Worm (Caenorhabditis elegans) whole organism, young adult: Measurements from ENCODE around the gene mua-3.

Experiments
- B0019.2 ChIP-seq: fragments of 200-800 bp; sonication (Bioruptor generic); conservative IDR thresholded peaks from 2 replicates; pipeline ENCODE4 v1.3.6; 2022; ENCODE audit warnings: missing genetic modification reagents, missing genetic modification characterization, missing compliant biosample characterization
- B0336.3 ChIP-seq: fragments of 200-800 bp; sonication (Bioruptor generic); IDR thresholded peaks from 2 replicates; pipeline ENCODE4 v1.3.6; 2022; ENCODE audit warnings: missing genetic modification characterization, missing compliant biosample characterization
- F22D6.2 ChIP-seq: sonication (generic microtip); optimal IDR thresholded peaks from 2 replicates; lab custom pipeline; 2016; ENCODE audit warnings: mild to moderate bottlenecking, missing genetic modification characterization, missing compliant biosample characterization
- F57A8.1 ChIP-seq: fragments of 200-800 bp; sonication (Bioruptor generic); optimal IDR thresholded peaks from 2 replicates; lab custom pipeline; 2018; ENCODE audit warnings: mild to moderate bottlenecking, missing genetic modification characterization, moderate library complexity, missing compliant biosample characterization
- Y56A3A.18 ChIP-seq: fragments of 200-800 bp; sonication (Bioruptor generic); IDR thresholded peaks from 2 replicates; pipeline ENCODE4 v1.3.6; 2022; ENCODE audit warnings: missing genetic modification reagents, missing genetic modification characterization, missing compliant biosample characterization
- atf-7 ChIP-seq: sonication (generic microtip); optimal IDR thresholded peaks from 2 replicates; lab custom pipeline; 2017; ENCODE audit warnings: mild to moderate bottlenecking, missing genetic modification characterization, missing compliant biosample characterization
- attf-3 ChIP-seq: fragments of 200-800 bp; sonication (Bioruptor generic); conservative IDR thresholded peaks from 2 replicates; pipeline ENCODE4 v1.3.6; 2022; ENCODE audit warnings: missing genetic modification reagents, missing genetic modification characterization, missing compliant biosample characterization
- bed-1 ChIP-seq: fragments of 200-800 bp; sonication (Bioruptor generic); IDR thresholded peaks from 2 replicates; pipeline ENCODE4 v1.3.6; 2022; ENCODE audit warnings: missing genetic modification reagents, missing genetic modification characterization, missing compliant biosample characterization
- cebp-1 ChIP-seq, 2 experiments: fragments of 200-800 bp in 1 of 2; sonication (Bioruptor generic) in 1 of 2; sonication (generic microtip) in 1 of 2; IDR thresholded peaks in 1 of 2; optimal IDR thresholded peaks in 1 of 2; 2 replicates each; pipeline versions ENCODE4 v1.3.6 to Lab custom; 2017 to 2022; ENCODE audit warnings: missing compliant biosample characterization in 2 of 2, missing genetic modification characterization in 2 of 2, mild to moderate bottlenecking in 1 of 2, missing genetic modification reagents in 1 of 2, moderate library complexity in 1 of 2
- ceh-100 ChIP-seq: fragments of 200-800 bp; sonication (Bioruptor generic); IDR thresholded peaks from 2 replicates; pipeline ENCODE4 v1.3.6; 2022; ENCODE audit warnings: missing genetic modification reagents, missing genetic modification characterization, missing compliant biosample characterization
- ceh-27 ChIP-seq: fragments of 200-800 bp; sonication (Bioruptor generic); optimal IDR thresholded peaks from 2 replicates; lab custom pipeline; 2018; ENCODE audit warnings: mild to moderate bottlenecking, missing genetic modification characterization, moderate library complexity, missing compliant biosample characterization
- ceh-40 ChIP-seq: fragments of 200-800 bp; sonication (Bioruptor generic); IDR thresholded peaks from 2 replicates; pipeline ENCODE4 v1.3.6; 2022; ENCODE audit warnings: missing genetic modification characterization, missing compliant biosample characterization
- ceh-79 ChIP-seq: sonication (generic microtip); optimal IDR thresholded peaks from 2 replicates; lab custom pipeline; 2017; ENCODE audit warnings: mild to moderate bottlenecking, missing genetic modification characterization, missing compliant biosample characterization
- chd-7 ChIP-seq: sonication (generic microtip); optimal IDR thresholded peaks from 2 replicates; lab custom pipeline; 2016; ENCODE audit warnings: mild to moderate bottlenecking, missing genetic modification characterization, moderate library complexity, missing compliant biosample characterization
- die-1 ChIP-seq: sonication (generic microtip); optimal IDR thresholded peaks from 2 replicates; lab custom pipeline; 2016; ENCODE audit warnings: missing genotype, mild to moderate bottlenecking, missing genetic modification characterization, missing compliant biosample characterization
- dox-1 ChIP-seq: fragments of 200-800 bp; sonication (Bioruptor generic); IDR thresholded peaks from 2 replicates; pipeline ENCODE4 v1.3.6; 2022; ENCODE audit warnings: missing genetic modification reagents, missing genetic modification characterization, missing compliant biosample characterization
- dpl-1 ChIP-seq: fragments of 150-350 bp; optimal IDR thresholded peaks from 2 replicates; lab custom pipeline; 2014; ENCODE audit warnings: missing biosample characterization, missing genetic modification reagents, missing genetic modification characterization
- egl-44 ChIP-seq: fragments of 200-800 bp; sonication (Bioruptor generic); IDR thresholded peaks from 2 replicates; pipeline ENCODE4 v1.3.6; 2022; ENCODE audit warnings: missing genetic modification reagents, missing genetic modification characterization, missing compliant biosample characterization
- egrh-3 ChIP-seq: fragments of 200-800 bp; sonication (Bioruptor generic); IDR thresholded peaks from 2 replicates; pipeline ENCODE4 v1.3.6; 2022; ENCODE audit warnings: missing genetic modification reagents, missing genetic modification characterization, missing compliant biosample characterization
- ekl-4 ChIP-seq: fragments of 200-800 bp; sonication (Bioruptor generic); IDR thresholded peaks from 2 replicates; pipeline ENCODE4 v1.3.6; 2022; ENCODE audit warnings: missing genetic modification reagents, missing genetic modification characterization, missing compliant biosample characterization
- ets-4 ChIP-seq: fragments of 200-800 bp; sonication (Bioruptor generic); optimal IDR thresholded peaks from 2 replicates; lab custom pipeline; 2018; ENCODE audit warnings: mild to moderate bottlenecking, missing genetic modification characterization, missing compliant biosample characterization
- gei-17 ChIP-seq: fragments of 200-800 bp; sonication (Bioruptor generic); optimal IDR thresholded peaks from 2 replicates; lab custom pipeline; 2018; ENCODE audit warnings: mild to moderate bottlenecking, missing genetic modification characterization, missing compliant biosample characterization
- hlh-26 ChIP-seq: fragments of 200-800 bp; sonication (Bioruptor generic); conservative IDR thresholded peaks from 2 replicates; pipeline ENCODE4 v1.3.6; 2022; ENCODE audit warnings: missing genetic modification reagents, missing genetic modification characterization, missing compliant biosample characterization
- hsf-1 ChIP-seq: fragments of 200-800 bp; sonication (Bioruptor generic); IDR thresholded peaks from 2 replicates; pipeline ENCODE4 v1.3.6; 2022; ENCODE audit warnings: missing genetic modification reagents, missing genetic modification characterization, missing compliant biosample characterization
- let-526 ChIP-seq: fragments of 200-800 bp; sonication (Bioruptor generic); IDR thresholded peaks from 2 replicates; pipeline ENCODE4 v1.3.6; 2022; ENCODE audit warnings: missing genetic modification reagents, missing genetic modification characterization, missing compliant biosample characterization
- let-607 ChIP-seq, 2 experiments: fragments of 200-800 bp in 1 of 2; sonication (Bioruptor generic) in 1 of 2; sonication (generic microtip) in 1 of 2; optimal IDR thresholded peaks; 2 replicates each; lab custom pipeline; 2016 to 2018; ENCODE audit warnings: mild to moderate bottlenecking in 2 of 2, missing compliant biosample characterization in 2 of 2, missing genetic modification characterization in 2 of 2, moderate library complexity in 2 of 2, missing genotype in 1 of 2
- lin-35 ChIP-seq, 3 experiments: fragments of 150-350 bp in 2 of 3; sonication (generic microtip) in 1 of 3; optimal IDR thresholded peaks; 2 replicates each; lab custom pipeline; 2014 to 2018; ENCODE audit warnings: missing biosample characterization in 3 of 3, missing genetic modification characterization in 3 of 3, missing genetic modification reagents in 3 of 3
- lin-54 ChIP-seq: fragments of 200-800 bp; sonication (Bioruptor generic); optimal IDR thresholded peaks from 2 replicates; lab custom pipeline; 2018; ENCODE audit warnings: mild to moderate bottlenecking, missing genetic modification characterization, missing compliant biosample characterization
- lir-1 ChIP-seq: fragments of 200-800 bp; sonication (Bioruptor generic); conservative IDR thresholded peaks from 2 replicates; pipeline ENCODE4 v1.3.6; 2022; ENCODE audit warnings: missing genetic modification reagents, missing genetic modification characterization, missing compliant biosample characterization
- lsl-1 ChIP-seq: fragments of 200-800 bp; sonication (Bioruptor generic); optimal IDR thresholded peaks from 2 replicates; lab custom pipeline; 2018; ENCODE audit warnings: mild to moderate bottlenecking, missing genetic modification characterization, moderate library complexity, missing compliant biosample characterization
- madf-3 ChIP-seq: fragments of 200-800 bp; sonication (Bioruptor generic); IDR thresholded peaks from 2 replicates; pipeline ENCODE4 v1.3.6; 2022; ENCODE audit warnings: missing genetic modification reagents, missing genetic modification characterization, missing compliant biosample characterization
- mcd-1 ChIP-seq: fragments of 200-800 bp; sonication (Bioruptor generic); IDR thresholded peaks from 2 replicates; pipeline ENCODE4 v1.3.6; 2022; ENCODE audit warnings: missing genetic modification reagents, missing genetic modification characterization, missing compliant biosample characterization
- nfya-2 ChIP-seq: fragments of 200-800 bp; sonication (Bioruptor generic); IDR thresholded peaks from 2 replicates; pipeline ENCODE4 v1.3.6; 2022; ENCODE audit warnings: missing genetic modification reagents, missing genetic modification characterization, missing compliant biosample characterization
- nhr-80 ChIP-seq: sonication (generic microtip); optimal IDR thresholded peaks from 2 replicates; lab custom pipeline; 2016; ENCODE audit warnings: missing genetic modification characterization, missing compliant biosample characterization
- pbrm-1 ChIP-seq: fragments of 200-800 bp; sonication (Bioruptor generic); IDR thresholded peaks from 2 replicates; pipeline ENCODE4 v1.3.6; 2022; ENCODE audit warnings: missing genetic modification reagents, missing genetic modification characterization, missing compliant biosample characterization
- sdz-38 ChIP-seq: sonication (generic microtip); optimal IDR thresholded peaks from 2 replicates; lab custom pipeline; 2016; ENCODE audit warnings: missing genotype, missing genetic modification characterization, missing compliant biosample characterization
- snpc-1.1 ChIP-seq: sonication (generic microtip); optimal IDR thresholded peaks from 2 replicates; lab custom pipeline; 2017; ENCODE audit warnings: missing genetic modification characterization, mild to moderate bottlenecking, missing compliant biosample characterization, antibody characterized with exemption, moderate library complexity, missing genotype, missing genetic modification reagents; ENCODE audit not compliant: insufficient read depth
- snpc-3.4 ChIP-seq: sonication (generic microtip); optimal IDR thresholded peaks from 2 replicates; lab custom pipeline; 2017; ENCODE audit warnings: missing genetic modification characterization, mild to moderate bottlenecking, missing compliant biosample characterization, antibody characterized with exemption, moderate library complexity, missing genotype, missing genetic modification reagents
- snpc-4 ChIP-seq, 5 experiments: fragments of 150-350 bp in 1 of 5; sonication (generic microtip) in 4 of 5; optimal IDR thresholded peaks; 2 replicates each; lab custom pipeline; 2014 to 2018; ENCODE audit warnings: missing genetic modification characterization in 5 of 5, missing biosample characterization in 3 of 5, antibody characterized with exemption in 2 of 5, mild to moderate bottlenecking in 2 of 5, missing compliant biosample characterization in 2 of 5, missing genotype in 2 of 5, moderate library complexity in 2 of 5, missing genetic modification reagents in 1 of 5
- somi-1 ChIP-seq: fragments of 200-800 bp; sonication (Bioruptor generic); optimal IDR thresholded peaks from 2 replicates; lab custom pipeline; 2018; ENCODE audit warnings: mild to moderate bottlenecking, missing genetic modification characterization, missing compliant biosample characterization
- sptf-2 ChIP-seq: fragments of 200-800 bp; sonication (Bioruptor generic); optimal IDR thresholded peaks from 2 replicates; lab custom pipeline; 2018; ENCODE audit warnings: mild to moderate bottlenecking, missing genetic modification characterization, missing compliant biosample characterization
- tlf-1 ChIP-seq: fragments of 200-800 bp; sonication (Bioruptor generic); optimal IDR thresholded peaks from 2 replicates; lab custom pipeline; 2018; ENCODE audit warnings: mild to moderate bottlenecking, missing genetic modification characterization, missing compliant biosample characterization
- xnd-1 ChIP-seq: sonication (generic microtip); optimal IDR thresholded peaks from 2 replicates; lab custom pipeline; 2016; ENCODE audit warnings: missing genotype, missing genetic modification reagents, missing genetic modification characterization, missing compliant biosample characterization
- zfh-2 ChIP-seq: fragments of 200-800 bp; sonication (Bioruptor generic); conservative IDR thresholded peaks from 2 replicates; pipeline ENCODE4 v1.3.6; 2022; ENCODE audit warnings: missing genetic modification reagents, missing genetic modification characterization, missing compliant biosample characterization
- ztf-22 ChIP-seq: fragments of 200-800 bp; sonication (Bioruptor generic); optimal IDR thresholded peaks from 2 replicates; lab custom pipeline; 2018; ENCODE audit warnings: mild to moderate bottlenecking, missing genetic modification characterization, moderate library complexity, missing compliant biosample characterization
- ztf-3 ChIP-seq: fragments of 200-800 bp; sonication (Bioruptor generic); optimal IDR thresholded peaks from 2 replicates; lab custom pipeline; 2018; ENCODE audit warnings: mild to moderate bottlenecking, missing genetic modification characterization, missing compliant biosample characterization

The mua-3 gene

DNA sequence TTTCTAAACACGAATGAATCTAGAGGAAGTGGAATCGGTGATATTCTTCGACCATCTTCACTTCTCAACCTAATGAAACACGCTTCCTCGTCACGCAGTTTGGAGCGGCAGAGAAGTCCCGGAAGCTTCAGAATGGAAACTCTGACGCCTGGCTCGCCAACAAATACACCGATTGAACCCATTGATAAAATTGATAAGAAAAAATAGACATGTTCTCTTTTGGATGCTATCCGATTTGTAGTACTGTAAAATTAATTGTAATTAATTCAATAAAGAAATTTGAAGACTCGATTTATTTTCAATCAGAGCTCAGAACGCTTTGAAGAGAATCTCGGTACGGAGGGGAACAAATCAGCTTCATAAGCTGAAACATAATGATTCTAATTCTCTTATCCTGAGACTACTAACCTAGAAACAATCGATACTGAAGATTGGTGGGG is 54.1 kb downstream of the mua-3 start (continued):
- no peak for TF ChIP-seq bed-1 (GFP tag; lab: Robert Waterston, UW)
- no peak for TF ChIP-seq sptf-2 (GFP tag; lab: Kevin White, UChicago)
- TF ChIP-seq snpc-4 (GFP tag; optimal IDR thresholded peaks at IDR 0.05; lab: Kevin White, UChicago) = no peak
- peak in 3 of 4 experiments; percentile 1 to 54 (median 52) for TF ChIP-seq snpc-4 (tag; optimal IDR thresholded peaks at IDR 0.05; lab: Kevin White, UChicago)
- peak; percentile 77 for TF ChIP-seq ztf-22
- TF ChIP-seq somi-1 (GFP tag; lab: Kevin White, UChicago) = peak; percentile 73
- peak; percentile 44 for TF ChIP-seq ceh-79 (tag; lab: Kevin White, UChicago)
- TF ChIP-seq ceh-27 = no peak
- peak; percentile 96 for TF ChIP-seq B0336.3 (GFP tag; lab: Robert Waterston, UW)
- peak; percentile 53 for TF ChIP-seq F22D6.2
- TF ChIP-seq lin-35 (GFP tag; optimal IDR thresholded peaks at IDR 0.05; lab: Kevin White, UChicago) = peak in 1 of 3 experiments; percentile 71
- TF ChIP-seq dox-1 = peak; percentile 72
- peak; percentile 54 for TF ChIP-seq nhr-80 (tag; lab: Kevin White, UChicago)
- no peak for TF ChIP-seq xnd-1 (tag; lab: Kevin White, UChicago)
- TF ChIP-seq die-1 (tag; lab: Kevin White, UChicago) = peak; percentile 2
- peak; percentile 73 for TF ChIP-seq lin-54 (GFP tag; lab: Kevin White, UChicago)
- TF ChIP-seq F57A8.1 (GFP tag; lab: Kevin White, UChicago) = peak; percentile 11
- TF ChIP-seq ztf-3 (GFP tag; lab: Kevin White, UChicago) = peak; percentile 80
- TF ChIP-seq ets-4 = peak; percentile 29
- peak; percentile 59 for TF ChIP-seq mcd-1
- TF ChIP-seq dpl-1 (GFP tag; lab: Kevin White, UChicago) = no peak
- TF ChIP-seq hlh-26 (GFP tag; lab: Robert Waterston, UW) = no peak
- peak; percentile 94 for TF ChIP-seq Y56A3A.18 (GFP tag; lab: Robert Waterston, UW)
- peak; percentile 12 for TF ChIP-seq lsl-1 (GFP tag; lab: Kevin White, UChicago)
- 0 out of 2 replicates have a peak, but pooled peaks have one; percentile 9 for TF ChIP-seq attf-3 (GFP tag; lab: Robert Waterston, UW)
- no peak for TF ChIP-seq egl-44
- TF ChIP-seq hsf-1 (GFP tag; lab: Robert Waterston, UW) = peak; percentile 58; the same call in 1 of the 2 replicates
- TF ChIP-seq snpc-1.1 = peak; percentile 45
- peak; percentile 69 for TF ChIP-seq snpc-3.4 (tag; lab: Kevin White, UChicago)
- 0 out of 2 replicates have a peak, but pooled peaks have one; percentile 45 for TF ChIP-seq madf-3
- peak; percentile 90 for TF ChIP-seq atf-7
- peak; percentile 39 to 71 for TF ChIP-seq let-607 (tag; optimal IDR thresholded peaks at IDR 0.05; lab: Kevin White, UChicago)
- TF ChIP-seq lir-1 (GFP tag; lab: Robert Waterston, UW) = peak; percentile 31; the same call in 1 of the 2 replicates
- peak; percentile 87 for TF ChIP-seq let-526 (GFP tag; lab: Robert Waterston, UW)
- TF ChIP-seq egrh-3 (GFP tag; lab: Robert Waterston, UW) = no peak
- TF ChIP-seq ceh-100 = 0 out of 2 replicates have a peak, but pooled peaks have one; percentile 20
- peak; percentile 54; the same call in 1 of the 2 replicates for TF ChIP-seq cebp-1 (GFP tag; IDR thresholded peaks at IDR 0.05; lab: Robert Waterston, UW)
- TF ChIP-seq cebp-1 (tag; optimal IDR thresholded peaks at IDR 0.05; lab: Kevin White, UChicago) = peak; percentile 88
- TF ChIP-seq nfya-2 (GFP tag; lab: Robert Waterston, UW) = 0 out of 2 replicates have a peak, but pooled peaks have one; percentile 26
- TF ChIP-seq B0019.2 (GFP tag; lab: Robert Waterston, UW) = no peak
- TF ChIP-seq ekl-4 (GFP tag; lab: Robert Waterston, UW) = peak; percentile 82
- TF ChIP-seq gei-17 (GFP tag; lab: Kevin White, UChicago) = peak; percentile 49
- peak; percentile 89 for TF ChIP-seq chd-7 (tag; lab: Kevin White, UChicago)
- TF ChIP-seq pbrm-1 (GFP tag; lab: Robert Waterston, UW) = 0 out of 2 replicates have a peak, but pooled peaks have one; percentile 59
- no peak for TF ChIP-seq sdz-38 (tag; lab: Kevin White, UChicago)
- TF ChIP-seq ceh-40 (GFP tag; lab: Robert Waterston, UW) = 0 out of 2 replicates have a peak, but pooled peaks have one; percentile 38
- TF ChIP-seq tlf-1 (GFP tag; lab: Kevin White, UChicago) = peak; percentile 93
- TF ChIP-seq zfh-2 (GFP tag; lab: Robert Waterston, UW) = no peak
